Worm (Caenorhabditis elegans): ENCODE data around the gene F08D12.12.

F08D12.12 gene

DNA sequence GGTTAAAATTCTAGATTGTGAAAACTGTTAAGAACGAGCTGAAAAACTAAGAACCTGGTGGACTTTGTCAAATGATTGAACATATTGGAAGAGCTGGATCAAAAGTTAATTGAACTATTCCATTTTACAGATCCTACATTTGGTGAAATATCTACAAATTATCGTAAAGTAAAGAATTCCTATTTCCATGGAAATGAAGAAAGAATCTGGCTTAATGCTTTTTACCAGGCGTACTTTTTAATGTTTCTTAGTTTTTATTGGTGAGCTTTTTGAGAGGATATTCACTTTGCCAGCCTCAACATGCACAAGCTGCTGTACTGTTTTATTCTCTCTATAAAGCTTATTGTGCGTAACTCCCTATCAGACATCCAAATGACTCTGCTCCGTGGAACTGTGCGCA, 9.0 kb downstream of the F08D12.12 start, which contains the start of gene F08D12.4:
TSS of gene F08D12.4 (plus strand) at position 301 of the 400 bp plus-strand sequence.
- TF ChIP-seq aly-1 (tag; optimal IDR thresholded peaks at IDR 0.05), result no peak
- TF ChIP-seq scrt-1 (GFP tag; IDR thresholded peaks at IDR 0.05), result no peak
- no peak for TF ChIP-seq tbx-11 (GFP tag; IDR thresholded peaks at IDR 0.05)
- no peak for TF ChIP-seq flt-1 (GFP tag; IDR thresholded peaks at IDR 0.05)
- TF ChIP-seq tra-4 (tag; optimal IDR thresholded peaks at IDR 0.05), result no peak
- TF ChIP-seq ama-1 (optimal IDR thresholded peaks at IDR 0.05), result no peak
- no peak for TF ChIP-seq ceh-36 (tag; optimal IDR thresholded peaks at IDR 0.05)
- no peak for TF ChIP-seq tbx-37 (GFP tag; conservative IDR thresholded peaks at IDR 0.05)
- no peak for TF ChIP-seq hmg-4 (GFP tag; optimal IDR thresholded peaks at IDR 0.05)
- no peak for TF ChIP-seq hnd-1 (tag; optimal IDR thresholded peaks at IDR 0.05)
- no peak for TF ChIP-seq B0310.2 (tag; optimal IDR thresholded peaks at IDR 0.05)
- TF ChIP-seq F13C5.2 (tag; optimal IDR thresholded peaks at IDR 0.05), result no peak
- TF ChIP-seq hmbx-1 (tag; optimal IDR thresholded peaks at IDR 0.05), result no peak
- no peak for TF ChIP-seq pes-1 (GFP tag; IDR thresholded peaks at IDR 0.05)
- TF ChIP-seq ceh-13 (GFP tag; optimal IDR thresholded peaks at IDR 0.05), result no peak
- no peak for TF ChIP-seq sea-1 (GFP tag; conservative IDR thresholded peaks at IDR 0.05)
- no peak for TF ChIP-seq ets-7 (tag; optimal IDR thresholded peaks at IDR 0.05)

DNA sequence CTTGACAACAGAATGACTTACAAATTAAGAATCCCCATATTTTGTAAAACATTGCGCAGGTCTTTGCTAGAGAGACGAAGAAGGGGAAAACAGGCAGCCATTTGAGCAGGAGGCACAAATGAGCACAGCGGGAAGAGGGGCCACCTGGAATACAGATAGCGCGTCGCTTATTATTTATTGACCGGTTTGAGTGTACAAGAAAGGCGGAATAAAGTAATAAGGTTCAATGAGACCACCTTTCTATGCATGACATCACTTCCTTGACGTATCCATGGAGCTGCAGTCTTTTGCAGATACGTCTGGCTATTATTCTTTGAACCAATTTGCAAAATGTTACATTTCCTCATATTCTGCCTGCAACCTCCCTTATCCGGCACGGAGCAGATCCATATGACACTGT, 12.0 kb downstream of the F08D12.12 start, which contains the start of gene fbxb-111:
TSS of gene fbxb-111 (minus strand) at position 101 of the 400 bp plus-strand sequence.
- no peak for TF ChIP-seq F13C5.2 (tag; optimal IDR thresholded peaks at IDR 0.05)
- TF ChIP-seq tbx-11 (GFP tag; IDR thresholded peaks at IDR 0.05), result no peak
- TF ChIP-seq pes-1 (GFP tag; IDR thresholded peaks at IDR 0.05), result no peak
- TF ChIP-seq aly-1 (tag; optimal IDR thresholded peaks at IDR 0.05), result no peak
- no peak for TF ChIP-seq scrt-1 (GFP tag; IDR thresholded peaks at IDR 0.05)
- TF ChIP-seq hmbx-1 (tag; optimal IDR thresholded peaks at IDR 0.05), result no peak
- TF ChIP-seq B0310.2 (tag; optimal IDR thresholded peaks at IDR 0.05), result no peak

DNA sequence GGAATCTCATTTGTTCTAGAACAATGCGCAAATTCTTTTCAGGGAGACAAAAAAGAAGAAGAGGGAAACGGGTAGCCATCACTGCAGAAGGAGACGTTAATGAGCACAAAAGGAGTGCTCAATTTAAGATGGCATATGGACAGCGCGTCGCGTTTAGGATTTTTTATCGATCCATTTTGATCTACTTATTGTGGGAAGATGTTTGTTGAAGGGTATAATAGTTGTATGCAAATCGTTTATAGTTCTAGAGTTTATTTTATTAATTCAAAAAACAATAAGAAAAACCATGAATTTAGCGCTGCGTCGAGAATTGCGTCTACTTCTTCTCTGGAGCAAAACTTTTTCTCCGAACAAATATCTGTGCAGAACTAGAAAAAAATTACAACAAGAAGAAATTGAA, 13.3 kb downstream of the F08D12.12 start, which contains the start of gene sdz-9:
TSS of gene sdz-9 (minus strand) at position 101 of the 400 bp plus-strand sequence.
- TF ChIP-seq ceh-13 (GFP tag; optimal IDR thresholded peaks at IDR 0.05) (no peak), tbx-37 (GFP tag; conservative IDR thresholded peaks at IDR 0.05) (no peak), B0310.2 (tag; optimal IDR thresholded peaks at IDR 0.05) (no peak), flt-1 (GFP tag; IDR thresholded peaks at IDR 0.05) (no peak), hmbx-1 (tag; optimal IDR thresholded peaks at IDR 0.05) (no peak)

DNA sequence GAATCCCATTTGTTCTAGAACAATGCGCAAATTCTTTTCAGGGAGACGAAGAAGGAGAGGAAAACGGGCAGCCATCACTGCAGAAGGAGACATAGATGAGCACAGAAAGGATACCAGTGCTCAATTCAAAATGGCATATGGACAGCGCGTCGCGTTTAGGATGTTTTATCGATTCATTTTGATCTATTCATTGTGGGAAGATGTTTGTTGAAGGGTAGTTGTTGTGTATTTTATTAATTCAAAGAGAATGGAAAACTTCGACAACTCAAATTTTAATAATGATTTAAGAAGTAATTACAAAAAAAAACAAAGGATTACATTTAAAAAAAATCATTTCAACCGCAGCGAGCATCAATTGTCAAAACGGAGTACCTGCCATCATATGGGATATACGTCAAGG, 14.7 kb downstream of the F08D12.12 start, which contains the start of gene sdz-10:
TSS of gene sdz-10 (minus strand) at position 101 of the 400 bp plus-strand sequence.
- no peak for TF ChIP-seq tbx-37 (GFP tag; conservative IDR thresholded peaks at IDR 0.05)
- no peak for TF ChIP-seq B0310.2 (tag; optimal IDR thresholded peaks at IDR 0.05)
- no peak for TF ChIP-seq scrt-1 (GFP tag; IDR thresholded peaks at IDR 0.05)
- TF ChIP-seq tra-4 (tag; optimal IDR thresholded peaks at IDR 0.05), result no peak
- TF ChIP-seq pes-1 (GFP tag; IDR thresholded peaks at IDR 0.05), result no peak
- TF ChIP-seq F13C5.2 (tag; optimal IDR thresholded peaks at IDR 0.05), result no peak
- no peak for TF ChIP-seq tbx-11 (GFP tag; IDR thresholded peaks at IDR 0.05)
- TF ChIP-seq aly-1 (tag; optimal IDR thresholded peaks at IDR 0.05), result no peak
- no peak for TF ChIP-seq ama-1 (optimal IDR thresholded peaks at IDR 0.05)

DNA sequence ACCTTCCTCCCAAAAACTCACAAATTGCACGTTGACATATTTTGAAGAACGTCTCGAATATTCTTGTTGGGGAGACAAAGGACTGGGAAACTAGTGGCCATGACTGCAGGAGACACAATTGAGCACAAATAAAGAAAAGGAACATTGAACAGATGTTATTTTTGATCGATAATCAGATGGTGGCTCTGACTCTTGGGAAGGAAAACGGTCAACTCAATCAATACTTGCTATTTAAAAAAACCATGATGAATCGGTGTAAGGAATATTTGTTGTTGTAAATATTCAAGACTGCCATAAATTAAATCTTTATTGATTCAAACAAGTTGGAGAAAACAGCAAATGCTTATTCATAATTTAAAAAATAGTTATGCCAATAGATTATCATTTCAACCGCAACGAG, 16.1 kb downstream of the F08D12.12 start, which contains the start of gene fbxb-105:
TSS of gene fbxb-105 (minus strand) at position 101 of the 400 bp plus-strand sequence.
- TF ChIP-seq scrt-1 (GFP tag; IDR thresholded peaks at IDR 0.05), result no peak
- no peak for TF ChIP-seq ceh-13 (GFP tag; optimal IDR thresholded peaks at IDR 0.05)
- TF ChIP-seq ama-1 (optimal IDR thresholded peaks at IDR 0.05), result no peak
- TF ChIP-seq ceh-36 (tag; optimal IDR thresholded peaks at IDR 0.05), result no peak
- TF ChIP-seq sea-1 (GFP tag; conservative IDR thresholded peaks at IDR 0.05), result no peak
- TF ChIP-seq tbx-11 (GFP tag; IDR thresholded peaks at IDR 0.05), result no peak
- TF ChIP-seq aly-1 (tag; optimal IDR thresholded peaks at IDR 0.05), result no peak
- no peak for TF ChIP-seq pes-1 (GFP tag; IDR thresholded peaks at IDR 0.05)
- TF ChIP-seq B0310.2 (tag; optimal IDR thresholded peaks at IDR 0.05), result no peak
- TF ChIP-seq flt-1 (GFP tag; IDR thresholded peaks at IDR 0.05), result no peak
- no peak for TF ChIP-seq hmg-4 (GFP tag; optimal IDR thresholded peaks at IDR 0.05)
- TF ChIP-seq ets-7 (tag; optimal IDR thresholded peaks at IDR 0.05), result no peak
- TF ChIP-seq F13C5.2 (tag; optimal IDR thresholded peaks at IDR 0.05), result no peak
- TF ChIP-seq tbx-37 (GFP tag; conservative IDR thresholded peaks at IDR 0.05), result no peak
- no peak for TF ChIP-seq tra-4 (tag; optimal IDR thresholded peaks at IDR 0.05)
- no peak for TF ChIP-seq hmbx-1 (tag; optimal IDR thresholded peaks at IDR 0.05)
- no peak for TF ChIP-seq hnd-1 (tag; optimal IDR thresholded peaks at IDR 0.05)

DNA sequence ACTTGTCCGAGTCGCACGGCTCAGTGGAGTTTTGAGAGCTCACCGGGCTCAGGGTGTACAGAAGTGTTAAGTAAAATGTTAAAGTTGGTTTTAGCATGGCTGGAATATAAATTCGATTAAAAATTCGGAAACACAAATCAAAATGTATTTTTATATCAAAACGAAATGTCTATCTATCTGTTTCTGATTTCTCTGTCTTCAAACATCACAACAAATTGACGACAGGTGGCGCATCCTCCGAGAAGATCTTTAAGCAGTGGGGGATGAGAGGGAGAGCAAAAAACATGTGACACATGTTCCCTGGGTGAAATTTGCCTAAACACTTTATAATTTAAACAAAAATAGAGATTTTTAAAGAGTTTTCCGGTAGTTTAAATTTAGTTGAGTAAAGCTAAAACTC, 17.9 kb downstream of the F08D12.12 start, which contains the start of gene F08D12.7:
TSS of gene F08D12.7 (minus strand) at position 101 of the 400 bp plus-strand sequence.
- TF ChIP-seq ama-1 (optimal IDR thresholded peaks at IDR 0.05) (no peak), pes-1 (GFP tag; IDR thresholded peaks at IDR 0.05) (no peak), tbx-11 (GFP tag; IDR thresholded peaks at IDR 0.05) (no peak), aly-1 (tag; optimal IDR thresholded peaks at IDR 0.05) (no peak), hnd-1 (tag; optimal IDR thresholded peaks at IDR 0.05) (no peak), hmbx-1 (tag; optimal IDR thresholded peaks at IDR 0.05) (no peak), ceh-36 (tag; optimal IDR thresholded peaks at IDR 0.05) (no peak), scrt-1 (GFP tag; IDR thresholded peaks at IDR 0.05) (no peak), hmg-4 (GFP tag; optimal IDR thresholded peaks at IDR 0.05) (no peak), ets-7 (tag; optimal IDR thresholded peaks at IDR 0.05) (no peak), sea-1 (GFP tag; conservative IDR thresholded peaks at IDR 0.05) (no peak), flt-1 (GFP tag; IDR thresholded peaks at IDR 0.05) (no peak), B0310.2 (tag; optimal IDR thresholded peaks at IDR 0.05) (no peak), F13C5.2 (tag; optimal IDR thresholded peaks at IDR 0.05) (no peak)

DNA sequence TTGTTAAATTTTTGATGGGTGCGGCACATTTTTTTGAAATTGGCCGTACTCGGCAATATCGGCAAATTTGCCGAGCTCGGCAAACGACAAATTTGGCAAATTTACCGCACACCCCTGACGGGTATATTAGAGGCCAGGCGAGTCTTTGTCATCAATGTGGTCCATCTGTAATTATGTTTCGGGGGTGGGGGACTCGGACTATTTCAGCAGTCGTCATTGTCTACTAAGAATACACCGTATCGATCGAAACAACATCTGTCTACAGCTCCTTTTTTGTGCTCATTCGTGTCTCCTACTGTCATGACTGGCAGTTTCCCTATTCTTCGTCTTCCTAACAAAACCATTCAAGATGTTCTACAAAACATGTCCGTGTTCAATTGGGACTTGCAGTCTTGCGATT, 20.6 kb downstream of the F08D12.12 start, which contains the start of gene F08D12.15:
TSS of gene F08D12.15 (plus strand) at position 301 of the 400 bp plus-strand sequence.
- TF ChIP-seq hmg-4 (GFP tag; optimal IDR thresholded peaks at IDR 0.05) (no peak), B0310.2 (tag; optimal IDR thresholded peaks at IDR 0.05) (no peak), tra-4 (tag; optimal IDR thresholded peaks at IDR 0.05) (no peak), tbx-37 (GFP tag; conservative IDR thresholded peaks at IDR 0.05) (no peak), ceh-36 (tag; optimal IDR thresholded peaks at IDR 0.05) (no peak), flt-1 (GFP tag; IDR thresholded peaks at IDR 0.05) (no peak), ama-1 (optimal IDR thresholded peaks at IDR 0.05) (no peak), hnd-1 (tag; optimal IDR thresholded peaks at IDR 0.05) (no peak), aly-1 (tag; optimal IDR thresholded peaks at IDR 0.05) (no peak), hmbx-1 (tag; optimal IDR thresholded peaks at IDR 0.05) (no peak), ceh-13 (GFP tag; optimal IDR thresholded peaks at IDR 0.05) (no peak), scrt-1 (GFP tag; IDR thresholded peaks at IDR 0.05) (no peak), sea-1 (GFP tag; conservative IDR thresholded peaks at IDR 0.05) (no peak), tbx-11 (GFP tag; IDR thresholded peaks at IDR 0.05) (no peak), ets-7 (tag; optimal IDR thresholded peaks at IDR 0.05) (no peak), pes-1 (GFP tag; IDR thresholded peaks at IDR 0.05) (no peak), F13C5.2 (tag; optimal IDR thresholded peaks at IDR 0.05) (no peak)

Measured in whole organism, early embryonic.